Worm (Caenorhabditis elegans) whole organism, mixed stage, embryonic: ENCODE measurements around the gene lec-4.

Experiments used
- blmp-1 ChIP-seq: fragments of 150-350 bp; optimal IDR thresholded peaks from 2 replicates; lab custom pipeline; 2014; ENCODE audit warnings: missing biosample characterization, missing genetic modification characterization
- elt-3 ChIP-seq: fragments of 150-350 bp; optimal IDR thresholded peaks from 2 replicates; lab custom pipeline; 2014; ENCODE audit warnings: missing biosample characterization, missing genetic modification characterization
- nhr-28 ChIP-seq: fragments of 150-350 bp; optimal IDR thresholded peaks from 2 replicates; lab custom pipeline; 2014; ENCODE audit warnings: missing biosample characterization, missing genetic modification characterization
- pha-4 ChIP-seq: fragments of 150-350 bp; optimal IDR thresholded peaks from 2 replicates; lab custom pipeline; 2018; ENCODE audit warnings: missing biosample characterization, missing genetic modification reagents, missing genetic modification characterization
- snpc-4 ChIP-seq: fragments of 150-350 bp; optimal IDR thresholded peaks from 2 replicates; lab custom pipeline; 2014; ENCODE audit warnings: missing biosample characterization, missing genetic modification characterization
- unc-39 ChIP-seq: fragments of 150-350 bp; optimal IDR thresholded peaks from 2 replicates; lab custom pipeline; 2014; ENCODE audit warnings: missing biosample characterization, missing genetic modification characterization
- unc-62 ChIP-seq: fragments of 150-350 bp; optimal IDR thresholded peaks from 2 replicates; lab custom pipeline; 2014; ENCODE audit warnings: missing biosample characterization, missing genetic modification reagents, missing genetic modification characterization
- zip-8 ChIP-seq: fragments of 150-350 bp; optimal IDR thresholded peaks from 2 replicates; lab custom pipeline; 2014; ENCODE audit warnings: missing biosample characterization, missing genetic modification characterization
- ztf-11 ChIP-seq: fragments of 150-350 bp; optimal IDR thresholded peaks from 2 replicates; lab custom pipeline; 2014; ENCODE audit warnings: missing biosample characterization, missing genetic modification characterization

DNA sequence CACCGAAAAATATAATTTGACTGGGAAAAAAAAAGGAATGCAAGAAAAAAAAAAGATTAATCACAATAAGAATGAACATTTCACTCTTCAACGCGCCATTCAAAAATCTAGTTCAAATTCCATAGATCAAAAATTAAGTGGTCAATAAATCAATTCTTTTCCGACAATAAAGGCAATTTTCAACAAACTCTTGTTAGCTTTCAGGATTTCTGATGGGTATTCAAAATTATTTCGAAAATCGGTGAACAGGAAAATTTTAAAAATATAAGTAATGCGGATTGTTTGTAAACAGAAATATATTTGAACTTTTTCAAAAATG, 27.8 kb upstream of the lec-4 start:
- TF ChIP-seq snpc-4 (tag; lab: Kevin White, UChicago): no peak
- TF ChIP-seq unc-39: no peak
- no peak for TF ChIP-seq unc-62 (GFP tag; lab: Kevin White, UChicago)
- no peak for TF ChIP-seq elt-3 (tag; lab: Kevin White, UChicago)
- no peak for TF ChIP-seq nhr-28
- no peak for TF ChIP-seq zip-8 (tag; lab: Kevin White, UChicago)
- no peak for TF ChIP-seq blmp-1 (tag; lab: Kevin White, UChicago)
- no peak for TF ChIP-seq ztf-11 (tag; lab: Kevin White, UChicago)
- TF ChIP-seq pha-4 (tag; lab: Kevin White, UChicago): no peak
